Fruit fly (Drosophila melanogaster) whole organism, embryonic: ENCODE data around the gene BBS1.

Source experiments
- Abd-B ChIP-seq: fragments of 200-800 bp; sonication (Bioruptor generic); optimal IDR thresholded peaks from 2 replicates; lab custom pipeline; 2018; ENCODE audit warnings: missing biosample characterization, mild to moderate bottlenecking, missing genetic modification characterization, moderate library complexity
- Awh ChIP-seq: fragments of 200-800 bp; sonication (Bioruptor generic); IDR thresholded peaks from 2 replicates; pipeline ENCODE4, ENCODE4 v1.3.6; 2022; ENCODE audit warnings: missing biosample characterization, missing genetic modification characterization
- Bgb ChIP-seq: fragments of 200-800 bp; sonication (Bioruptor generic); IDR thresholded peaks from 2 replicates; pipeline ENCODE4 v1.3.6; 2022; ENCODE audit warnings: missing biosample characterization, missing genetic modification characterization; ENCODE audit not compliant: partially characterized antibody
- Blimp-1 ChIP-seq: fragments of 200-800 bp; sonication (Bioruptor generic); optimal IDR thresholded peaks from 3 replicates; lab custom pipeline; 2018; ENCODE audit warnings: missing biosample characterization, missing genetic modification characterization, mild to moderate bottlenecking, moderate library complexity, missing genetic modification reagents
- CG10147 ChIP-seq: fragments of 200-800 bp; sonication (Bioruptor generic); optimal IDR thresholded peaks from 2 replicates; lab custom pipeline; 2019; ENCODE audit warnings: missing biosample characterization, mild to moderate bottlenecking, missing genetic modification characterization, moderate library complexity
- CG10209 ChIP-seq: fragments of 200-800 bp; sonication (Bioruptor generic); optimal IDR thresholded peaks from 3 replicates; lab custom pipeline; 2017; ENCODE audit warnings: missing biosample characterization, mild to moderate bottlenecking, missing genetic modification characterization, missing genetic modification reagents
- CG10321 ChIP-seq: fragments of 200-800 bp; sonication (Bioruptor generic); IDR thresholded peaks from 2 replicates; pipeline ENCODE4 v1.3.6; 2022; ENCODE audit warnings: missing biosample characterization, missing genetic modification characterization
- CG10959 ChIP-seq: fragments of 200-800 bp; sonication (Bioruptor generic); IDR thresholded peaks from 2 replicates; pipeline ENCODE4 v1.3.6; 2022; ENCODE audit warnings: missing biosample characterization, missing genetic modification characterization
- CG11247 ChIP-seq: fragments of 200-800 bp; sonication (Bioruptor generic); IDR thresholded peaks from 2 replicates; pipeline ENCODE4 v1.3.6; 2022; ENCODE audit warnings: missing biosample characterization, missing genetic modification characterization
- CG11695 ChIP-seq: fragments of 200-800 bp; sonication (Bioruptor generic); IDR thresholded peaks from 3 replicates; pipeline ENCODE4 v1.3.6; 2022; ENCODE audit warnings: missing biosample characterization, missing genetic modification characterization
- CG12769 ChIP-seq: fragments of 200-800 bp; sonication (Bioruptor generic); optimal IDR thresholded peaks from 2 replicates; lab custom pipeline; 2019; ENCODE audit warnings: missing biosample characterization, mild to moderate bottlenecking, missing genetic modification characterization, moderate library complexity
- CG14441 ChIP-seq: fragments of 200-800 bp; sonication (Bioruptor generic); IDR thresholded peaks from 2 replicates; pipeline ENCODE4 v1.3.6; 2022; ENCODE audit warnings: missing biosample characterization, missing genetic modification characterization
- CG14667 ChIP-seq: fragments of 200-800 bp; sonication (Bioruptor generic); IDR thresholded peaks from 2 replicates; pipeline ENCODE4 v1.3.6; 2022; ENCODE audit warnings: missing biosample characterization, missing genetic modification characterization
- CG1603 ChIP-seq: fragments of 200-800 bp; sonication (Bioruptor generic); optimal IDR thresholded peaks from 2 replicates; lab custom pipeline; 2019; ENCODE audit warnings: missing biosample characterization, mild to moderate bottlenecking, missing genetic modification characterization, moderate library complexity
- CG1832 ChIP-seq: fragments of 200-800 bp; sonication (Bioruptor generic); optimal IDR thresholded peaks from 2 replicates; lab custom pipeline; 2017; ENCODE audit warnings: missing biosample characterization, mild to moderate bottlenecking, missing genetic modification characterization, inconsistent platforms
- CG18476 ChIP-seq: fragments of 200-800 bp; sonication (Bioruptor generic); optimal IDR thresholded peaks from 2 replicates; lab custom pipeline; 2016; ENCODE audit warnings: missing biosample characterization, mild to moderate bottlenecking, missing genetic modification characterization
- CG2120 ChIP-seq: fragments of 200-800 bp; sonication (Bioruptor generic); optimal IDR thresholded peaks from 3 replicates; lab custom pipeline; 2016; ENCODE audit warnings: missing biosample characterization, missing genetic modification characterization
- CG2202 ChIP-seq: fragments of 200-800 bp; sonication (Bioruptor generic); optimal IDR thresholded peaks from 2 replicates; lab custom pipeline; 2018; ENCODE audit warnings: missing biosample characterization, mild to moderate bottlenecking, missing genetic modification characterization
- CG4424 ChIP-seq: fragments of 200-800 bp; sonication (Bioruptor generic); optimal IDR thresholded peaks from 3 replicates; lab custom pipeline; 2016; ENCODE audit warnings: missing biosample characterization, missing genetic modification characterization
- CG5245 ChIP-seq: fragments of 200-800 bp; sonication (Bioruptor generic); optimal IDR thresholded peaks from 3 replicates; lab custom pipeline; 2016; ENCODE audit warnings: missing biosample characterization, missing genetic modification characterization
- CG6689 ChIP-seq: fragments of 200-800 bp; sonication (Bioruptor generic); IDR thresholded peaks from 2 replicates; pipeline ENCODE4 v1.3.6; 2022; ENCODE audit warnings: missing biosample characterization, missing genetic modification characterization
- CG8944 ChIP-seq: fragments of 200-800 bp; sonication (Bioruptor generic); optimal IDR thresholded peaks from 3 replicates; lab custom pipeline; 2016; ENCODE audit warnings: missing biosample characterization, missing genetic modification characterization
- CG9817 ChIP-seq: fragments of 200-800 bp; sonication (Bioruptor generic); optimal IDR thresholded peaks from 2 replicates; lab custom pipeline; 2018; ENCODE audit warnings: missing biosample characterization, mild to moderate bottlenecking, missing genetic modification characterization, moderate library complexity
- CrebB ChIP-seq: fragments of 200-800 bp; sonication (Bioruptor generic); optimal IDR thresholded peaks from 3 replicates; lab custom pipeline; 2018; ENCODE audit warnings: missing biosample characterization, mild to moderate bottlenecking, missing genetic modification characterization
- D ChIP-seq, 2 experiments: fragments of 200-800 bp in 1 of 2; fragments of >200 bp in 1 of 2; sonication (Bioruptor generic) in 1 of 2; optimal IDR thresholded peaks; 2 replicates in 1 of 2; 3 replicates in 1 of 2; lab custom pipeline; 2017; ENCODE audit warnings: mild to moderate bottlenecking in 1 of 2, missing biosample characterization in 1 of 2, missing genetic modification characterization in 1 of 2, missing genetic modification reagents in 1 of 2
- Deaf1 ChIP-seq: fragments of 200-800 bp; optimal IDR thresholded peaks from 3 replicates; lab custom pipeline; 2019; ENCODE audit warnings: missing biosample characterization, mild to moderate bottlenecking, missing genetic modification characterization, moderate library complexity
- Dll ChIP-seq: fragments of 200-800 bp; sonication (Bioruptor generic); IDR thresholded peaks from 4 replicates; pipeline ENCODE4 v1.3.6; 2022; ENCODE audit warnings: missing biosample characterization, missing genetic modification characterization; ENCODE audit not compliant: partially characterized antibody
- Doc2 ChIP-seq: fragments of 200-800 bp; sonication (Bioruptor generic); IDR thresholded peaks from 2 replicates; pipeline ENCODE4 v1.3.6; 2022; ENCODE audit warnings: missing biosample characterization, missing genetic modification characterization
- Ets97D ChIP-seq: fragments of 200-800 bp; sonication (Bioruptor generic); optimal IDR thresholded peaks from 3 replicates; lab custom pipeline; 2016; ENCODE audit warnings: missing biosample characterization, missing genetic modification characterization
- H2.0 ChIP-seq: fragments of 200-800 bp; sonication (Bioruptor generic); IDR thresholded peaks from 2 replicates; pipeline ENCODE4 v1.3.6; 2022; ENCODE audit warnings: missing biosample characterization, missing genetic modification characterization
- HLH3B ChIP-seq: fragments of 200-800 bp; sonication (Bioruptor generic); IDR thresholded peaks from 2 replicates; pipeline ENCODE4 v1.3.6; 2022; ENCODE audit warnings: missing biosample characterization, missing genetic modification characterization
- Hand ChIP-seq: fragments of 200-800 bp; sonication (Bioruptor generic); optimal IDR thresholded peaks from 2 replicates; lab custom pipeline; 2017; ENCODE audit warnings: mild to moderate bottlenecking, missing biosample characterization, missing genetic modification reagents, missing genetic modification characterization
- Hmx ChIP-seq: fragments of 200-800 bp; sonication (Bioruptor generic); optimal IDR thresholded peaks from 2 replicates; lab custom pipeline; 2016; ENCODE audit warnings: missing biosample characterization, missing genetic modification characterization
- Meics ChIP-seq: fragments of 200-800 bp; sonication (Bioruptor generic); optimal IDR thresholded peaks from 2 replicates; lab custom pipeline; 2017; ENCODE audit warnings: missing biosample characterization, mild to moderate bottlenecking, missing genetic modification characterization
- Myb ChIP-seq: fragments of 200-800 bp; sonication (Bioruptor generic); optimal IDR thresholded peaks from 2 replicates; lab custom pipeline; 2016; ENCODE audit warnings: missing biosample characterization, missing genetic modification characterization
- Opbp ChIP-seq: fragments of 200-800 bp; sonication (Bioruptor generic); IDR thresholded peaks from 3 replicates; pipeline ENCODE4 v1.3.6; 2022; ENCODE audit warnings: missing biosample characterization, missing genetic modification characterization; ENCODE audit not compliant: partially characterized antibody
- Sin3A ChIP-seq: fragments of >200 bp; optimal IDR thresholded peaks from 2 replicates; lab custom pipeline; 2018
- Six4 ChIP-seq: fragments of 200-800 bp; sonication (Bioruptor generic); optimal IDR thresholded peaks from 2 replicates; lab custom pipeline; 2016; ENCODE audit warnings: missing biosample characterization, missing genetic modification characterization
- Taf1 ChIP-seq: fragments of 200-800 bp; sonication (Bioruptor generic); IDR thresholded peaks from 2 replicates; pipeline ENCODE4 v1.3.6; 2022; ENCODE audit warnings: missing biosample characterization, missing genetic modification characterization
- chif ChIP-seq, 2 experiments: fragments of 200-800 bp; sonication (Bioruptor generic); optimal IDR thresholded peaks; 3 replicates each; lab custom pipeline; 2016; ENCODE audit warnings: missing biosample characterization in 2 of 2, missing genetic modification characterization in 2 of 2
- da ChIP-seq: fragments of 200-800 bp; sonication (Bioruptor generic); optimal IDR thresholded peaks from 2 replicates; lab custom pipeline; 2016; ENCODE audit warnings: missing biosample characterization, missing genetic modification characterization
- dati ChIP-seq: fragments of 200-800 bp; sonication (Bioruptor generic); IDR thresholded peaks from 2 replicates; pipeline ENCODE4 v1.3.6; 2022; ENCODE audit warnings: missing biosample characterization, missing genetic modification characterization
- luna ChIP-seq: fragments of 200-800 bp; sonication (Bioruptor generic); optimal IDR thresholded peaks from 2 replicates; lab custom pipeline; 2016; ENCODE audit warnings: missing biosample characterization, missing genetic modification characterization
- mam ChIP-seq: fragments of 200-800 bp; sonication (Bioruptor generic); optimal IDR thresholded peaks from 3 replicates; lab custom pipeline; 2016; ENCODE audit warnings: missing biosample characterization, missing genetic modification characterization
- pho ChIP-seq: fragments of 200-800 bp; sonication (Bioruptor generic); optimal IDR thresholded peaks from 2 replicates; lab custom pipeline; 2016; ENCODE audit warnings: missing biosample characterization, missing genetic modification characterization
- repo ChIP-seq: fragments of 200-800 bp; sonication (Bioruptor generic); optimal IDR thresholded peaks from 2 replicates; lab custom pipeline; 2016; ENCODE audit warnings: missing biosample characterization, missing genetic modification characterization
- ro ChIP-seq: fragments of 200-800 bp; sonication (Bioruptor generic); IDR thresholded peaks from 2 replicates; pipeline ENCODE4 v1.3.6; 2022; ENCODE audit warnings: missing biosample characterization, missing genetic modification characterization
- zf30C ChIP-seq: fragments of 200-800 bp; sonication (Bioruptor generic); optimal IDR thresholded peaks from 3 replicates; lab custom pipeline; 2018; ENCODE audit warnings: missing biosample characterization, mild to moderate bottlenecking, missing genetic modification characterization

Gene BBS1

DNA sequence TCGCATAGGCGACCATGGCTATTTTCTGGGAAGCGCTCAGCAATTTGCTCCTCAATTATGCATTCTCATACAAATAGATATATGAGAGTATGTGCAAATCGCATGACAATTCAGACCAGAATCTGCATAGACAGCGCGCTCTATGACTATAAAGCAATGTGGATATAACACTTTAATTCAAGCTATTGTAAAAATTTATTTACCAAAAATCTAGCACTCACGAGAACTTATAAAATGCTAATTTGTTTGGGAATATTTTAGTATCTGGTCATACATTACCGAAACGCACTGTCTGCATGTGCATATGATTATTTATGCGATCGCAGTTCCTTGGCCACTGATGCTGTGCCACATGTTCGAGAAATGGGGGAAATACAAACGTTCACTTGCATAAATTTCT, 25.1 kb downstream of the BBS1 start (continued):
- TF ChIP-seq Awh (GFP tag; lab: Robert Waterston, UW) (no peak), CG2202 (tag; lab: Kevin White, UChicago) (no peak), chif (GFP tag; optimal IDR thresholded peaks at IDR 0.05; lab: Kevin White, UChicago) (no peak), CG14667 (GFP tag; lab: Robert Waterston, UW) (no peak), Six4 (GFP tag; lab: Kevin White, UChicago) (no peak), Blimp-1 (GFP tag; lab: Kevin White, UChicago) (peak; percentile 0), CG6689 (0 out of 2 replicates have a peak, but pooled peaks have one; percentile 40), repo (GFP tag; lab: Kevin White, UChicago) (no peak), HLH3B (GFP tag; lab: Robert Waterston, UW) (peak; percentile 28; the same call in 1 of the 2 replicates), dati (GFP tag; lab: Robert Waterston, UW) (no peak), CG18476 (GFP tag; lab: Kevin White, UChicago) (no peak), D (optimal IDR thresholded peaks at IDR 0.05; lab: Kevin White, UChicago) (no peak), D (GFP tag; optimal IDR thresholded peaks at IDR 0.05; lab: Kevin White, UChicago) (no peak), CG9817 (tag; lab: Kevin White, UChicago) (no peak), CG1832 (GFP tag; lab: Kevin White, UChicago) (no peak), zf30C (GFP tag; lab: Kevin White, UChicago) (no peak), Bgb (GFP tag; lab: Robert Waterston, UW) (no peak), CG14441 (GFP tag; lab: Robert Waterston, UW) (no peak), CG8944 (GFP tag; lab: Kevin White, UChicago) (no peak), pho (GFP tag; lab: Kevin White, UChicago) (no peak), Doc2 (GFP tag; lab: Robert Waterston, UW) (no peak), CG10147 (GFP tag; lab: Kevin White, UChicago) (no peak), CrebB (tag; lab: Kevin White, UChicago) (no peak), CG10209 (GFP tag; lab: Kevin White, UChicago) (no peak), Opbp (GFP tag; lab: Robert Waterston, UW) (no peak), CG10321 (GFP tag; lab: Robert Waterston, UW) (no peak), Dll (GFP tag; lab: Robert Waterston, UW) (no peak), Abd-B (GFP tag; lab: Kevin White, UChicago) (no peak), CG12769 (tag; lab: Kevin White, UChicago) (no peak), ro (GFP tag; lab: Robert Waterston, UW) (no peak), Sin3A (lab: Kevin White, UChicago) (no peak), Meics (GFP tag; lab: Kevin White, UChicago) (no peak), da (GFP tag; lab: Kevin White, UChicago) (no peak), CG4424 (GFP tag; lab: Kevin White, UChicago) (no peak)

- TF ChIP-seq mam (GFP tag; lab: Kevin White, UChicago), result no peak
- TF ChIP-seq CG1603 (tag; lab: Kevin White, UChicago), result no peak
- TF ChIP-seq luna (GFP tag; lab: Kevin White, UChicago), result no peak
- TF ChIP-seq CG5245 (GFP tag; lab: Kevin White, UChicago), result peak; percentile 51
- TF ChIP-seq CG6689, result peak; percentile 77
- no peak for TF ChIP-seq Hmx (GFP tag; lab: Kevin White, UChicago)
- no peak for TF ChIP-seq Taf1 (GFP tag; lab: Robert Waterston, UW)
- TF ChIP-seq H2.0, result peak; percentile 32; the same call in 1 of the 2 replicates
- no peak for TF ChIP-seq Ets97D (GFP tag; lab: Kevin White, UChicago)
- TF ChIP-seq Doc2 (GFP tag; lab: Robert Waterston, UW), result no peak
- no peak for TF ChIP-seq Myb (GFP tag; lab: Kevin White, UChicago)
- peak; percentile 44; the same call in 1 of the 2 replicates for TF ChIP-seq CG10959 (GFP tag; lab: Robert Waterston, UW)
- no peak for TF ChIP-seq Hand
- TF ChIP-seq CG11695 (GFP tag; lab: Robert Waterston, UW), result peak; percentile 46; the same call in 2 of the 3 replicates
- TF ChIP-seq CG11247 (GFP tag; lab: Robert Waterston, UW), result 0 out of 2 replicates have a peak, but pooled peaks have one; percentile 33
- TF ChIP-seq Deaf1 (tag; lab: Kevin White, UChicago), result no peak
- TF ChIP-seq CG2120 (GFP tag; lab: Kevin White, UChicago), result no peak
- no peak for TF ChIP-seq da (GFP tag; lab: Kevin White, UChicago)
Measured at dm6 chr3L:7151521-7152465, 26.1 kb downstream of the BBS1 start.
